Worm (Caenorhabditis elegans) whole organism, mixed stage, embryonic: ENCODE results near the gene C28H8.5.

Experiments
- ceh-43 ChIP-seq: fragments of 200-800 bp; sonication (Bioruptor generic); optimal IDR thresholded peaks from 2 replicates; lab custom pipeline; 2018; ENCODE audit warnings: mild to moderate bottlenecking, missing genetic modification characterization, moderate library complexity, missing compliant biosample characterization
- ceh-83 ChIP-seq: fragments of 200-800 bp; sonication (Bioruptor generic); optimal IDR thresholded peaks from 2 replicates; lab custom pipeline; 2018; ENCODE audit warnings: mild to moderate bottlenecking, missing genetic modification characterization, missing compliant biosample characterization
- ces-1 ChIP-seq: fragments of 150-350 bp; optimal IDR thresholded peaks from 2 replicates; lab custom pipeline; 2014; ENCODE audit warnings: missing biosample characterization, missing genetic modification reagents, missing genetic modification characterization
- cnd-1 ChIP-seq: fragments of 200-800 bp; sonication (Bioruptor generic); optimal IDR thresholded peaks from 2 replicates; lab custom pipeline; 2018; ENCODE audit warnings: mild to moderate bottlenecking, missing genetic modification characterization, missing compliant biosample characterization
- elt-3 ChIP-seq: fragments of 150-350 bp; optimal IDR thresholded peaks from 2 replicates; lab custom pipeline; 2014; ENCODE audit warnings: missing biosample characterization, missing genetic modification characterization
- flh-1 ChIP-seq: fragments of 200-800 bp; sonication (Bioruptor generic); optimal IDR thresholded peaks from 2 replicates; lab custom pipeline; 2018; ENCODE audit warnings: mild to moderate bottlenecking, missing genetic modification characterization, moderate library complexity, missing compliant biosample characterization
- ham-2 ChIP-seq: fragments of 200-800 bp; sonication (Bioruptor generic); optimal IDR thresholded peaks from 2 replicates; lab custom pipeline; 2018; ENCODE audit warnings: mild to moderate bottlenecking, missing genetic modification characterization, missing compliant biosample characterization
- hlh-1 ChIP-seq: fragments of 150-350 bp; optimal IDR thresholded peaks from 2 replicates; lab custom pipeline; 2014; ENCODE audit warnings: missing biosample characterization, missing genetic modification reagents, missing genetic modification characterization
- lin-13 ChIP-seq: fragments of 150-350 bp; optimal IDR thresholded peaks from 2 replicates; lab custom pipeline; 2014; ENCODE audit warnings: missing biosample characterization, missing genetic modification characterization
- lin-32 ChIP-seq: fragments of 200-800 bp; sonication (Bioruptor generic); optimal IDR thresholded peaks from 2 replicates; lab custom pipeline; 2018; ENCODE audit warnings: mild to moderate bottlenecking, missing genetic modification characterization, missing compliant biosample characterization
- mls-2 ChIP-seq: sonication (generic microtip); optimal IDR thresholded peaks from 2 replicates; lab custom pipeline; 2016; ENCODE audit warnings: mild to moderate bottlenecking, missing genetic modification characterization, moderate library complexity, missing compliant biosample characterization
- nhr-2 ChIP-seq: fragments of 150-350 bp; optimal IDR thresholded peaks from 2 replicates; lab custom pipeline; 2014; ENCODE audit warnings: missing biosample characterization, missing genetic modification characterization
- nhr-237 ChIP-seq: fragments of 150-350 bp; optimal IDR thresholded peaks from 2 replicates; lab custom pipeline; 2014; ENCODE audit warnings: missing biosample characterization, missing genetic modification characterization
- nhr-76 ChIP-seq: sonication (generic microtip); optimal IDR thresholded peaks from 2 replicates; lab custom pipeline; 2017; ENCODE audit warnings: missing biosample characterization, missing genetic modification characterization
- tbx-8 ChIP-seq: fragments of 200-800 bp; sonication (Bioruptor generic); optimal IDR thresholded peaks from 2 replicates; lab custom pipeline; 2018; ENCODE audit warnings: mild to moderate bottlenecking, missing genetic modification characterization, moderate library complexity, missing compliant biosample characterization
- unc-120 ChIP-seq: sonication (generic microtip); optimal IDR thresholded peaks from 2 replicates; lab custom pipeline; 2017; ENCODE audit warnings: missing genetic modification characterization, missing compliant biosample characterization; ENCODE audit not compliant: poor library complexity, severe bottlenecking
- unc-39 ChIP-seq: fragments of 150-350 bp; optimal IDR thresholded peaks from 2 replicates; lab custom pipeline; 2014; ENCODE audit warnings: missing biosample characterization, missing genetic modification characterization
- unc-62 ChIP-seq: fragments of 150-350 bp; optimal IDR thresholded peaks from 2 replicates; lab custom pipeline; 2014; ENCODE audit warnings: missing biosample characterization, missing genetic modification reagents, missing genetic modification characterization
- zip-8 ChIP-seq: fragments of 150-350 bp; optimal IDR thresholded peaks from 2 replicates; lab custom pipeline; 2014; ENCODE audit warnings: missing biosample characterization, missing genetic modification characterization

C28H8.5 gene

DNA sequence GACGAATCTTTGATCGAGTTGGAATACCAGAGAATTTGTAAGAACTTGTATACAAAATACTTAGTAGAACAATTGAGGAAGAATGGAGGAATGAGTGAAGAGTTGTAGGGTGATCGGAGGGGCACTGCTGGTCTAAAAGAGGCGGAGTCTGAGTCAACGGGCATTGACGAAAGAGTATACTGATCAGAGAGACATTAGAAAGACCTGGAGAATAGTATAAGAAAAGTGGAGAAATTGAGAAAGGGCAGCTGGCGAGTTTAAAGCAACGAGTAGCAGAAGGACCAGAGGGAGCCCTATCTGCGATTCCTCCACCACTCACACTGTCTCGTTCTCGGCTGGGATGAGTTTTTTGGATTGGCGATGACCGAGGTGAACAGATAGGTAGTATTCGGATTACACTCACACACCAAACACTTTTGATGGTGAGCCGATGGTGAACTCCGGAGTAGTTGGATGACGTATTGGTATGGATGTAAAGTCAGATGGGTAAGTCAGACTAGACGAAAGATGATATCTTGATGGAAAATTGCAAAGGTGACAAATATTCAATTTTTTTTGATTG, 47.4 kb downstream of the C28H8.5 start, which contains the start of gene EGAP1.5:
TSS of gene EGAP1.5 (plus strand) at position 289 of the 562 bp plus-strand sequence.
- peak; percentile 62 for TF ChIP-seq unc-62 (GFP tag; lab: Kevin White, UChicago)
- peak; percentile 97 for TF ChIP-seq hlh-1 (tag; lab: Kevin White, UChicago)
- peak; percentile 81 for TF ChIP-seq unc-120 (tag; lab: Kevin White, UChicago)
- TF ChIP-seq nhr-76: no peak
- TF ChIP-seq ceh-43 (GFP tag; lab: Kevin White, UChicago): no peak
- no peak for TF ChIP-seq nhr-237 (tag; lab: Kevin White, UChicago)

DNA sequence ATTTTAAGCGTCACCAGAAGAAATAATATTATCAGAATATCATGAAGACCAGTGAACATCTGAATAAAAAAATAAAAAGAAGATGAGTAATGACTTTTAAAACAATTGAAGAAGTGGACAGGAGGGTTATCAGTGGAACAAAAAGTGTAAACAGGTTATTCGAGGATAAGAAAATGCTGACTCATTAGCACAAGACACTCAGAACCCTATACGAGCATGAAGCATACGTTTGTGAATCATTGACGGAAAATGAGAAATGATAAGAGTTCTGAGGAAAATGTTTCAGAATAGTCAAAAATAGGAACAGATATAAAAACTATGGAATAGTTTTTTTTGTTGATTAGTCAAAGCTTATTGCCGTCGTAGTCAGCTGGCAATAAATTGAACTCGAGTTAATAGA, 48.7 kb downstream of the C28H8.5 start, which contains the start of gene zmp-1:
TSS of gene zmp-1 (minus strand) at position 101 of the 400 bp plus-strand sequence.
- TF ChIP-seq elt-3 (tag; lab: Kevin White, UChicago) (no peak), ham-2 (GFP tag; lab: Kevin White, UChicago) (no peak), nhr-2 (tag; lab: Kevin White, UChicago) (no peak), ces-1 (no peak), ceh-83 (GFP tag; lab: Kevin White, UChicago) (no peak), tbx-8 (no peak), lin-13 (tag; lab: Kevin White, UChicago) (no peak)

DNA sequence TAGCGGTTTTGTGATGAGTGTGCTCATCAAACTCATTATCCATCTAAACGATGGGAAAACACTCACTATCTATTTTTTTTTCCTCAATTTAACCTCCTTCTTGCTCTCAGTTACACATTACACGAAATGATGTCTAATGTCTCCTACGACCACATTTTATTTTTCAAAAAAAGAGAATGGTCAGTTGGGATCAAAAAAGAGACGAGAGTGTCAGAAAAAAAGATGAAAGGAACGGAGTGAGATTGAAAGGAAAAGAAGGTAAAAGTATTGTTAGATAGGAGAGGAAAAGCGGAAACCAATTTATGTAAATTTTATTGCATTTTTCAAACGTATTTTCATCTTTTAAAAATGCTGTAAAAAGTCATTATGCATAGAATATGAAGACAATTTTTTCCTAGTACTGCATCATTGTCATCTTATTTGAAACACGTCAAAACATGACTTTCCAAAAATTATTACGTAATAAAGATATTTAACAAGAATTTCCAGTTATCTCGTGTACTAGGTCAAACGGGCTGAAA, 50.1 kb downstream of the C28H8.5 start:
- TF ChIP-seq mls-2 (tag; lab: Kevin White, UChicago) (no peak), flh-1 (GFP tag; lab: Kevin White, UChicago) (no peak), cnd-1 (no peak), ces-1 (peak; percentile 7), zip-8 (tag; lab: Kevin White, UChicago) (peak; percentile 71), lin-32 (GFP tag; lab: Kevin White, UChicago) (no peak), unc-120 (tag; lab: Kevin White, UChicago) (no peak), unc-39 (no peak)
